Fruit fly (Drosophila melanogaster): ENCODE data around the gene PTPMT1.
A peak's percentile ranks its signal among the peaks of the same experiment; 100 is the strongest.

Gene PTPMT1

DNA sequence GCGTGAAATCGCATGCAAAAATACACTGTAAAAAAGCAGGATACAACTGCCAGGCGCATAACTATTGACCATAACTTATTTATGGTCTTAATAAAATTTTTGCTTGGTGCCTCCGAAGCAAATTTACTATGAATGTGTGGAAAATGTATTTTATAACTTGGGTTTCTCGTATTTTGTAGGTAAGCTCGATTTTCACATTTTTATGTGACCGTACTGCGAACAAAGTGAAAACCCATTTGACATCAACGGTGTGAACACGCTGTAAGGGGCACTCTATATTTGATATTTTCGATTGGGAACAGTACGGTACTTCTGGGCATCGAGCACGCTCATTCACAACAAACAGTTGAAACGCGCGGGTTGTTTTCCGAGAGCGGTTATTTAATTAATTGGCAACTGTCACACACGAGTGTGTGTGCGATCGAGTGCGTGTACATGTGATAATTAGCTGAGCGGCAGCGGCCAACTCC lies 23.4 kb downstream of the PTPMT1 start, which contains the start of the genes Nup98-96 and mbc (continued):
- TF ChIP-seq Ada2b (GFP tag; IDR thresholded peaks at IDR 0.05) (peak; percentile 78), CG33213 (GFP tag; optimal IDR thresholded peaks at IDR 0.05) (peak; percentile 91), CG9817 (tag; optimal IDR thresholded peaks at IDR 0.05) (peak; percentile 90), Dll (GFP tag; IDR thresholded peaks at IDR 0.05; ENCODE audit: partially characterized antibody) (0 out of 4 replicates have a peak, but pooled peaks have one; percentile 40), CG2875 (GFP tag; optimal IDR thresholded peaks at IDR 0.05) (peak; percentile 38), row (GFP tag; IDR thresholded peaks at IDR 0.05) (peak; percentile 98), CG11695 (GFP tag; IDR thresholded peaks at IDR 0.05) (peak; percentile 75), h (optimal IDR thresholded peaks at IDR 0.05) (no peak), stwl (tag; optimal IDR thresholded peaks at IDR 0.05) (peak; percentile 80), Hmr (GFP tag; optimal IDR thresholded peaks at IDR 0.05) (peak; percentile 81), fd102C (GFP tag; optimal IDR thresholded peaks at IDR 0.05) (peak; percentile 10), B-H1 (GFP tag; IDR thresholded peaks at IDR 0.05) (peak; percentile 63), dan (GFP tag; IDR thresholded peaks at IDR 0.05) (peak; percentile 54), lola (GFP tag; optimal IDR thresholded peaks at IDR 0.05) (peak in 2 of 3 experiments; percentile 84 to 96), mld (GFP tag; IDR thresholded peaks at IDR 0.05; ENCODE audit: partially characterized antibody) (no peak), CG3995 (GFP tag; optimal IDR thresholded peaks at IDR 0.05) (peak; percentile 83), CG7963 (GFP tag; IDR thresholded peaks at IDR 0.05; ENCODE audit: partially characterized antibody) (no peak), Sox102F (GFP tag; optimal IDR thresholded peaks at IDR 0.05) (peak; percentile 83), Eip74EF (GFP tag; optimal IDR thresholded peaks at IDR 0.05) (peak in 1 of 2 experiments; percentile 3), slou (GFP tag; optimal IDR thresholded peaks at IDR 0.05) (peak; percentile 45), nau (GFP tag; optimal IDR thresholded peaks at IDR 0.05) (no peak), CG11093 (GFP tag; IDR thresholded peaks at IDR 0.05) (peak; percentile 63; the same call in 1 of the 3 replicates), CG43689 (GFP tag; IDR thresholded peaks at IDR 0.05) (no peak), CG9932 (GFP tag; IDR thresholded peaks at IDR 0.05) (peak; percentile 91), kay (GFP tag; optimal IDR thresholded peaks at IDR 0.05) (peak; percentile 71), CG18262 (tag; optimal IDR thresholded peaks at IDR 0.05) (peak; percentile 78), Hey (tag; optimal IDR thresholded peaks at IDR 0.05) (peak; percentile 28), CrebB (tag; optimal IDR thresholded peaks at IDR 0.05) (peak; percentile 37), MESR4 (GFP tag; optimal IDR thresholded peaks at IDR 0.05) (peak; percentile 39), CG12155 (GFP tag; optimal IDR thresholded peaks at IDR 0.05) (peak; percentile 89), YL-1 (GFP tag; optimal IDR thresholded peaks at IDR 0.05) (peak; percentile 93), aop (GFP tag; IDR thresholded peaks at IDR 0.05) (no peak), Hr78 (GFP tag; optimal IDR thresholded peaks at IDR 0.05) (no peak), Atf3 (GFP tag; optimal IDR thresholded peaks at IDR 0.05) (peak; percentile 89), CG13424 (tag; optimal IDR thresholded peaks at IDR 0.05) (peak; percentile 88), pho (GFP tag; optimal IDR thresholded peaks at IDR 0.05) (peak; percentile 95), pzg (GFP tag; optimal IDR thresholded peaks at IDR 0.05) (peak; percentile 94), sima (GFP tag; optimal IDR thresholded peaks at IDR 0.05) (peak; percentile 65), CG6689 (GFP tag; IDR thresholded peaks at IDR 0.05) (peak; percentile 79), CG30403 (GFP tag; optimal IDR thresholded peaks at IDR 0.05) (peak; percentile 94), psq (GFP tag; optimal IDR thresholded peaks at IDR 0.05) (peak; percentile 50), CG8765 (GFP tag; IDR thresholded peaks at IDR 0.05) (peak; percentile 84), CG3065 (GFP tag; optimal IDR thresholded peaks at IDR 0.05) (peak; percentile 77), shn (GFP tag; optimal IDR thresholded peaks at IDR 0.05) (peak; percentile 94), CG4424 (GFP tag; optimal IDR thresholded peaks at IDR 0.05) (peak; percentile 86), HLHmδ (GFP tag; optimal IDR thresholded peaks at IDR 0.05) (peak; percentile 90), CG14014 (GFP tag; IDR thresholded peaks at IDR 0.05) (peak; percentile 86), onecut (GFP tag; IDR thresholded peaks at IDR 0.05) (peak; percentile 66), schlank (tag; optimal IDR thresholded peaks at IDR 0.05) (peak; percentile 53), CG8089 (GFP tag; optimal IDR thresholded peaks at IDR 0.05) (peak; percentile 87), CTCF (GFP tag; optimal IDR thresholded peaks at IDR 0.05) (peak; percentile 47)
